Fruit fly (Drosophila melanogaster) whole organism, embryonic: Measurements from ENCODE around the gene WRNexo.

Experiments
- Ada2b ChIP-seq: fragments of 200-800 bp; sonication (Bioruptor generic); IDR thresholded peaks from 2 replicates; pipeline ENCODE4 v1.3.6; 2022; ENCODE audit warnings: missing biosample characterization, missing genetic modification characterization
- CG10321 ChIP-seq: fragments of 200-800 bp; sonication (Bioruptor generic); IDR thresholded peaks from 2 replicates; pipeline ENCODE4 v1.3.6; 2022; ENCODE audit warnings: missing biosample characterization, missing genetic modification characterization
- CG11456 ChIP-seq: fragments of 200-800 bp; sonication (Bioruptor generic); IDR thresholded peaks from 3 replicates; pipeline ENCODE4 v1.3.6; 2022; ENCODE audit warnings: missing biosample characterization, missing genetic modification characterization
- CG12391 ChIP-seq: fragments of 200-800 bp; sonication (Bioruptor generic); optimal IDR thresholded peaks from 3 replicates; lab custom pipeline; 2018; ENCODE audit warnings: missing biosample characterization, mild to moderate bottlenecking, missing genetic modification characterization, moderate library complexity
- CG12942 ChIP-seq: fragments of 200-800 bp; sonication (Bioruptor generic); optimal IDR thresholded peaks from 3 replicates; lab custom pipeline; 2016; ENCODE audit warnings: missing biosample characterization, missing genetic modification characterization
- CG14860 ChIP-seq: fragments of 200-800 bp; sonication (Bioruptor generic); IDR thresholded peaks from 3 replicates; pipeline ENCODE4 v1.3.6; 2022; ENCODE audit warnings: missing biosample characterization, missing genetic modification characterization; ENCODE audit not compliant: partially characterized antibody
- CG15479 ChIP-seq: fragments of 200-800 bp; sonication (Bioruptor generic); optimal IDR thresholded peaks from 3 replicates; lab custom pipeline; 2019; ENCODE audit warnings: missing biosample characterization, mild to moderate bottlenecking, missing genetic modification characterization, moderate library complexity
- CG16813 ChIP-seq: fragments of 200-800 bp; sonication (Bioruptor generic); IDR thresholded peaks from 3 replicates; pipeline ENCODE4 v1.3.6; 2022; ENCODE audit warnings: missing biosample characterization, missing genetic modification characterization; ENCODE audit not compliant: partially characterized antibody
- CG18764 ChIP-seq: fragments of 200-800 bp; sonication (Bioruptor generic); optimal IDR thresholded peaks from 3 replicates; lab custom pipeline; 2016; ENCODE audit warnings: missing biosample characterization, missing genetic modification characterization
- CG2889 ChIP-seq: fragments of 200-800 bp; sonication (Bioruptor generic); IDR thresholded peaks from 3 replicates; pipeline ENCODE4 v1.3.6; 2022; ENCODE audit warnings: missing biosample characterization, missing genetic modification characterization
- CG30431 ChIP-seq: fragments of 200-800 bp; sonication (Bioruptor generic); optimal IDR thresholded peaks from 2 replicates; lab custom pipeline; 2017; ENCODE audit warnings: missing biosample characterization, missing genetic modification characterization
- CG4424 ChIP-seq: fragments of 200-800 bp; sonication (Bioruptor generic); optimal IDR thresholded peaks from 3 replicates; lab custom pipeline; 2016; ENCODE audit warnings: missing biosample characterization, missing genetic modification characterization
- CG4820 ChIP-seq: fragments of 200-800 bp; sonication (Bioruptor generic); optimal IDR thresholded peaks from 3 replicates; lab custom pipeline; 2016; ENCODE audit warnings: missing biosample characterization, missing genetic modification characterization
- CG5180 ChIP-seq: fragments of 200-800 bp; sonication (Bioruptor generic); optimal IDR thresholded peaks from 3 replicates; lab custom pipeline; 2017; ENCODE audit warnings: missing biosample characterization, missing genetic modification characterization, mild to moderate bottlenecking, moderate library complexity, missing genetic modification reagents
- CG6654 ChIP-seq: fragments of 200-800 bp; sonication (Bioruptor generic); optimal IDR thresholded peaks from 2 replicates; lab custom pipeline; 2017; ENCODE audit warnings: missing biosample characterization, mild to moderate bottlenecking, missing genetic modification characterization
- CG6765 ChIP-seq: fragments of 200-800 bp; sonication (Bioruptor generic); optimal IDR thresholded peaks from 3 replicates; lab custom pipeline; 2017; ENCODE audit warnings: missing biosample characterization, mild to moderate bottlenecking, missing genetic modification characterization
- CG8290 ChIP-seq, 3 experiments: fragments of 200-800 bp; sonication (Bioruptor generic); optimal IDR thresholded peaks; 2 replicates each; lab custom pipeline; 2016 to 2019; ENCODE audit warnings: missing biosample characterization in 3 of 3, missing genetic modification characterization in 3 of 3, mild to moderate bottlenecking in 2 of 3, moderate library complexity in 1 of 3
- CG9437 ChIP-seq: fragments of 200-800 bp; sonication (Bioruptor generic); optimal IDR thresholded peaks from 2 replicates; lab custom pipeline; 2018; ENCODE audit warnings: missing biosample characterization, mild to moderate bottlenecking, missing genetic modification characterization
- CoRest ChIP-seq: fragments of 200-800 bp; sonication (Bioruptor generic); optimal IDR thresholded peaks from 3 replicates; lab custom pipeline; 2018; ENCODE audit warnings: missing biosample characterization, mild to moderate bottlenecking, missing genetic modification characterization, moderate library complexity
- Dbx ChIP-seq: fragments of 200-800 bp; sonication (Bioruptor generic); IDR thresholded peaks from 3 replicates; pipeline ENCODE4 v1.3.6; 2022; ENCODE audit warnings: missing biosample characterization, missing genetic modification characterization
- Dek ChIP-seq: fragments of 200-800 bp; sonication (Bioruptor generic); optimal IDR thresholded peaks from 3 replicates; lab custom pipeline; 2019; ENCODE audit warnings: missing biosample characterization, mild to moderate bottlenecking, missing genetic modification characterization, moderate library complexity
- Gug ChIP-seq: fragments of 200-800 bp; sonication (Bioruptor generic); IDR thresholded peaks from 4 replicates; pipeline ENCODE4 v1.3.6; 2022; ENCODE audit warnings: missing biosample characterization, missing genetic modification characterization
- HLH54F ChIP-seq: fragments of 200-800 bp; sonication (Bioruptor generic); optimal IDR thresholded peaks from 3 replicates; lab custom pipeline; 2016; ENCODE audit warnings: missing biosample characterization, missing genetic modification characterization
- Hr78 ChIP-seq, 2 experiments: fragments of 200-800 bp in 1 of 2; fragments of >200 bp in 1 of 2; sonication (Bioruptor generic) in 1 of 2; optimal IDR thresholded peaks; 2 replicates each; lab custom pipeline; 2017 to 2019; ENCODE audit warnings: missing biosample characterization in 2 of 2, missing genetic modification characterization in 2 of 2, mild to moderate bottlenecking in 1 of 2, moderate library complexity in 1 of 2
- MBD-R2 ChIP-seq: fragments of 200-800 bp; sonication (Bioruptor generic); IDR thresholded peaks from 2 replicates; pipeline ENCODE4 v1.3.6; 2022; ENCODE audit warnings: missing biosample characterization, missing genetic modification characterization
- Mrtf ChIP-seq: fragments of 200-800 bp; sonication (Bioruptor generic); IDR thresholded peaks from 3 replicates; pipeline ENCODE4 v1.3.6; 2022; ENCODE audit warnings: missing biosample characterization, missing genetic modification characterization
- Nf-YA ChIP-seq: fragments of 200-800 bp; sonication (Bioruptor generic); IDR thresholded peaks from 2 replicates; pipeline ENCODE4 v1.3.6; 2022; ENCODE audit warnings: missing biosample characterization, missing genetic modification characterization
- Rfx ChIP-seq: fragments of 200-800 bp; sonication (Bioruptor generic); IDR thresholded peaks from 2 replicates; pipeline ENCODE4 v1.3.6; 2022; ENCODE audit warnings: missing biosample characterization, missing genetic modification characterization
- Tbp ChIP-seq: fragments of >200 bp; optimal IDR thresholded peaks from 2 replicates; lab custom pipeline; 2018; ENCODE audit warnings: missing biosample characterization, missing genetic modification characterization
- amos ChIP-seq: fragments of 200-800 bp; sonication (Bioruptor generic); IDR thresholded peaks from 2 replicates; pipeline ENCODE4 v1.3.6; 2022; ENCODE audit warnings: missing biosample characterization, missing genetic modification characterization; ENCODE audit not compliant: partially characterized antibody
- bbx ChIP-seq: fragments of 200-800 bp; sonication (Bioruptor generic); IDR thresholded peaks from 2 replicates; pipeline ENCODE4 v1.3.6; 2022; ENCODE audit warnings: missing biosample characterization, missing genetic modification characterization; ENCODE audit not compliant: partially characterized antibody
- bsh ChIP-seq, 2 experiments: fragments of 200-800 bp; sonication (Bioruptor generic); optimal IDR thresholded peaks; 2 replicates each; lab custom pipeline; 2017 to 2018; ENCODE audit warnings: mild to moderate bottlenecking in 2 of 2, missing biosample characterization in 2 of 2, missing genetic modification characterization in 2 of 2, moderate library complexity in 1 of 2
- btn ChIP-seq: fragments of 200-800 bp; sonication (Bioruptor generic); optimal IDR thresholded peaks from 2 replicates; lab custom pipeline; 2016; ENCODE audit warnings: missing biosample characterization, missing genetic modification characterization
- chm ChIP-seq: fragments of 200-800 bp; sonication (Bioruptor generic); IDR thresholded peaks from 2 replicates; pipeline ENCODE4 v1.3.6; 2022; ENCODE audit warnings: missing biosample characterization, missing genetic modification characterization
- fru ChIP-seq: fragments of >200 bp; optimal IDR thresholded peaks from 2 replicates; lab custom pipeline; 2017
- gce ChIP-seq: fragments of 200-800 bp; sonication (Bioruptor generic); IDR thresholded peaks from 3 replicates; pipeline ENCODE4 v1.3.6; 2022; ENCODE audit warnings: missing biosample characterization, missing genetic modification characterization
- gfzf ChIP-seq: fragments of 200-800 bp; sonication (Bioruptor generic); optimal IDR thresholded peaks from 2 replicates; lab custom pipeline; 2016; ENCODE audit warnings: missing biosample characterization, mild to moderate bottlenecking, missing genetic modification characterization, moderate library complexity
- luna ChIP-seq: fragments of 200-800 bp; sonication (Bioruptor generic); optimal IDR thresholded peaks from 2 replicates; lab custom pipeline; 2016; ENCODE audit warnings: missing biosample characterization, missing genetic modification characterization
- nerfin-2 ChIP-seq: fragments of 200-800 bp; sonication (Bioruptor generic); IDR thresholded peaks from 2 replicates; pipeline ENCODE4 v1.3.6; 2022; ENCODE audit warnings: missing biosample characterization, missing genetic modification characterization; ENCODE audit not compliant: partially characterized antibody
- nmo ChIP-seq: fragments of 200-800 bp; sonication (Bioruptor generic); optimal IDR thresholded peaks from 2 replicates; lab custom pipeline; 2018; ENCODE audit warnings: missing biosample characterization, mild to moderate bottlenecking, missing genetic modification characterization, moderate library complexity
- pfk ChIP-seq: fragments of 200-800 bp; sonication (Bioruptor generic); optimal IDR thresholded peaks from 2 replicates; lab custom pipeline; 2018; ENCODE audit warnings: missing biosample characterization, mild to moderate bottlenecking, missing genetic modification characterization, moderate library complexity
- ranshi ChIP-seq: fragments of 200-800 bp; sonication (Bioruptor generic); IDR thresholded peaks from 2 replicates; pipeline ENCODE4 v1.3.6; 2022; ENCODE audit warnings: missing biosample characterization, missing genetic modification characterization
- row ChIP-seq: fragments of 200-800 bp; sonication (Bioruptor generic); IDR thresholded peaks from 3 replicates; pipeline ENCODE4 v1.3.6; 2022; ENCODE audit warnings: missing biosample characterization, missing genetic modification characterization
- schlank ChIP-seq: fragments of 200-800 bp; sonication (Bioruptor generic); optimal IDR thresholded peaks from 2 replicates; lab custom pipeline; 2018; ENCODE audit warnings: missing biosample characterization, mild to moderate bottlenecking, missing genetic modification characterization
- ssp ChIP-seq: fragments of 200-800 bp; sonication (Bioruptor generic); IDR thresholded peaks from 2 replicates; pipeline ENCODE4 v1.3.6; 2022; ENCODE audit warnings: missing biosample characterization, missing genetic modification characterization
- tgo ChIP-seq: fragments of 200-800 bp; sonication (Bioruptor generic); IDR thresholded peaks from 3 replicates; pipeline ENCODE4 v1.3.6; 2022; ENCODE audit warnings: missing biosample characterization, missing genetic modification characterization
- unpg ChIP-seq: fragments of 200-800 bp; sonication (Bioruptor generic); optimal IDR thresholded peaks from 3 replicates; lab custom pipeline; 2018; ENCODE audit warnings: missing biosample characterization, mild to moderate bottlenecking, missing genetic modification characterization, moderate library complexity
- zfh1 ChIP-seq: fragments of 200-800 bp; sonication (Bioruptor generic); IDR thresholded peaks from 3 replicates; pipeline ENCODE4 v1.3.6; 2022; ENCODE audit warnings: missing biosample characterization, missing genetic modification characterization

The WRNexo gene

dm6 chr3R:18314824-18315690, 50.9 kb downstream of the WRNexo start (continued):
- TF ChIP-seq chm (no peak), CG5180 (GFP tag; lab: Kevin White, UChicago) (no peak), unpg (GFP tag; lab: Kevin White, UChicago) (peak; percentile 27), tgo (peak; percentile 20; the same call in 1 of the 3 replicates), Hr78 (GFP tag; optimal IDR thresholded peaks at IDR 0.05; lab: Kevin White, UChicago) (no peak), Mrtf (GFP tag; lab: Robert Waterston, UW) (0 out of 3 replicates have a peak, but pooled peaks have one; percentile 34), CG4820 (GFP tag; lab: Kevin White, UChicago) (no peak), CG4424 (GFP tag; lab: Kevin White, UChicago) (no peak), ranshi (GFP tag; lab: Robert Waterston, UW) (0 out of 2 replicates have a peak, but pooled peaks have one; percentile 10), CG18764 (GFP tag; lab: Kevin White, UChicago) (no peak), CG12942 (GFP tag; lab: Kevin White, UChicago) (no peak), gce (GFP tag; lab: Robert Waterston, UW) (0 out of 3 replicates have a peak, but pooled peaks have one; percentile 26), CG6765 (GFP tag; lab: Kevin White, UChicago) (no peak), Gug (no peak; the same call in 3 of the 4 replicates), bbx (no peak), CG11456 (0 out of 3 replicates have a peak, but pooled peaks have one; percentile 19), Dek (peak; percentile 4), CG14860 (GFP tag; lab: Robert Waterston, UW) (no peak), fru (lab: Kevin White, UChicago) (no peak), schlank (tag; lab: Kevin White, UChicago) (no peak), CG2889 (GFP tag; lab: Robert Waterston, UW) (peak; percentile 31; the same call in 1 of the 3 replicates), amos (GFP tag; lab: Robert Waterston, UW) (no peak), CoRest (tag; lab: Kevin White, UChicago) (peak; percentile 16), ssp (GFP tag; lab: Robert Waterston, UW) (no peak), CG16813 (no peak), MBD-R2 (GFP tag; lab: Robert Waterston, UW) (peak; percentile 21; the same call in 1 of the 2 replicates), CG12391 (tag; lab: Kevin White, UChicago) (peak; percentile 19), CG15479 (GFP tag; lab: Kevin White, UChicago) (no peak), nerfin-2 (no peak), CG9437 (peak; percentile 74), Dbx (peak; percentile 43; the same call in 1 of the 3 replicates), nmo (no peak), Nf-YA (GFP tag; lab: Robert Waterston, UW) (no peak), CG6654 (GFP tag; lab: Kevin White, UChicago) (no peak), btn (GFP tag; lab: Kevin White, UChicago) (no peak), row (GFP tag; lab: Robert Waterston, UW) (peak; percentile 42; the same call in 1 of the 3 replicates), luna (GFP tag; lab: Kevin White, UChicago) (no peak), CG8290 (GFP tag; optimal IDR thresholded peaks at IDR 0.05; lab: Kevin White, UChicago) (no peak), CG8290 (tag; optimal IDR thresholded peaks at IDR 0.05; lab: Kevin White, UChicago) (peak in 1 of 2 experiments; percentile 66), Ada2b (GFP tag; lab: Robert Waterston, UW) (peak; percentile 70), gfzf (GFP tag; lab: Kevin White, UChicago) (no peak), Tbp (GFP tag; lab: Kevin White, UChicago) (no peak), Rfx (GFP tag; lab: Robert Waterston, UW) (peak; percentile 67), zfh1 (GFP tag; lab: Robert Waterston, UW) (no peak; the same call in 2 of the 3 replicates), HLH54F (GFP tag; lab: Kevin White, UChicago) (peak; percentile 18), pfk (GFP tag; lab: Kevin White, UChicago) (no peak), CG10321 (GFP tag; lab: Robert Waterston, UW) (no peak), bsh (GFP tag; optimal IDR thresholded peaks at IDR 0.05; lab: Kevin White, UChicago) (no peak), CG30431 (GFP tag; lab: Kevin White, UChicago) (no peak)
